Fruit fly (Drosophila melanogaster): ENCODE data around the gene CG18493.

CG18493 gene

DNA sequence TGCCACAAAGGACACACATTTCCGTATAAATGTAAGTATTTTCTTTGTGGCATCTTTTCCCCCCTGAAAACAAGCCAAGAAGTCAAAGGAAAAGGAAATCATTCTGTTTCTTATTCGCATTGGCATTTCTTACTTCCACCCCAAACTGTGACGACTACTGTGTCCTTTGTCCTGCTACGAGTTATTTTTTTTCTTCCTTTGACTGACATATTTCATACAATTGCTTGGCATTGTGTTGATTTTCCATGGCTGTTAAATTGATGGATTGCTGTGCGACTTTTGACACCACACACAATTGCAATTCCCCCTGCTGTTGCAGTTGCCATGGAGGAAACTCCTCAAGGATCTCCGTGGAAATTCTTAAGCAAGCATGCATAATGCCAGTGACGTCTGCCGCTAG, 37.9 kb upstream of the CG18493 start:
- TF ChIP-seq spab (GFP tag; optimal IDR thresholded peaks at IDR 0.05) (no peak), CG3919 (GFP tag; optimal IDR thresholded peaks at IDR 0.05) (no peak), pdm3 (GFP tag; optimal IDR thresholded peaks at IDR 0.05) (no peak), CG6808 (GFP tag; optimal IDR thresholded peaks at IDR 0.05) (no peak), vri (GFP tag; optimal IDR thresholded peaks at IDR 0.05) (no peak), Lpt (GFP tag; optimal IDR thresholded peaks at IDR 0.05) (no peak), esn (GFP tag; optimal IDR thresholded peaks at IDR 0.05) (no peak), CG11294 (GFP tag; IDR thresholded peaks at IDR 0.05) (no peak), Blimp-1 (GFP tag; optimal IDR thresholded peaks at IDR 0.05) (no peak), CG11902 (GFP tag; optimal IDR thresholded peaks at IDR 0.05) (no peak), Eip75B (GFP tag; optimal IDR thresholded peaks at IDR 0.05) (no peak), Sox14 (GFP tag; optimal IDR thresholded peaks at IDR 0.05) (no peak), fkh (GFP tag; optimal IDR thresholded peaks at IDR 0.05) (no peak), Met (GFP tag; optimal IDR thresholded peaks at IDR 0.05) (no peak), salr (GFP tag; optimal IDR thresholded peaks at IDR 0.05) (no peak), fd59A (GFP tag; optimal IDR thresholded peaks at IDR 0.05) (no peak)

DNA sequence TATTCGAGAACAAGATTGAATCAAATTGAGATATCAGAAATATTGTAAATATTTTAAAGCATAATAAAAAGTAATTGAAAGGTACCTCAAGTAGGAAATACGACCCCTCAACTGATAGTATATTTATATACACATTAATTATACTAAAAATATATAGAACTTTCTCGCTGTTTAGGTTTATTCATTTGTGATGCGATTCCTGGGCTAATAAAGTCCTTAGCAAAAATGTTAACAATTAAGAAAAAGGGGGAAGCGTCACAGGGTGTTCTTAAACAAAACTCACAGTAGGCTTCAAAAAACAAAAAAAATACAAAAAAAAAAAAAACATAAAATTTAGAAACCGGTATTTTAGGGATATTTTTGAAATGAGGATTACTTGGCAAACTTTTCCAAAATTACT, 36.3 kb upstream of the CG18493 start, which contains the start of gene CG43203:
Gene CG43203 (plus strand): TSS at position 301 of the 400 bp plus-strand sequence.
- TF ChIP-seq CG9139 (GFP tag; optimal IDR thresholded peaks at IDR 0.05) (no peak), svp (GFP tag) (peak; percentile 55), Eip78C (GFP tag) (peak; percentile 36)

DNA sequence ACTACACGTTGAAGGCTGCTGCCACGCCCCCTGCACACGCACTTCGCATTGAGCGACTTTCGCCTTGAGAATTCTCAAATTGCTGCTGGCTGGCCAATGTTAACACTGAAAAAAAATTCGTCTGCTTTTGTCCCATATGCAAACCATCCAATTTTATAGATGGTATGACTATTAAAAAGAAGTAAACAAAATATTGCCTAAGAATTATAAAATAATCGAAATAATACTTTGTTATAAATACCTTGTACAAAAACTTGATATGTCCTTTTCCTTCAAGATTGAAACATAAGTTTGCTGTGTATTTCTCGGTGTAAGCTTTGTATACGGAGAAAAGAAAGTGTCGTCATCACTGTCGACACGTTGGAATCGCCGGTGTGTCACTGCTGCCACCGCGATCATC, 27.2 kb upstream of the CG18493 start:
- TF ChIP-seq CG3032 (tag; optimal IDR thresholded peaks at IDR 0.05) (no peak), CG31627 (GFP tag; optimal IDR thresholded peaks at IDR 0.05) (peak; percentile 17), CG9139 (GFP tag; optimal IDR thresholded peaks at IDR 0.05) (no peak), salr (GFP tag; optimal IDR thresholded peaks at IDR 0.05) (no peak), Sox102F (GFP tag; optimal IDR thresholded peaks at IDR 0.05) (peak; percentile 45), Blimp-1 (GFP tag; optimal IDR thresholded peaks at IDR 0.05) (peak; percentile 28), Met (GFP tag; optimal IDR thresholded peaks at IDR 0.05) (peak; percentile 55), Eip78C (GFP tag) (peak; percentile 36), net (GFP tag; optimal IDR thresholded peaks at IDR 0.05) (no peak), OdsH (GFP tag; optimal IDR thresholded peaks at IDR 0.05) (peak; percentile 35), Ets21C (GFP tag; optimal IDR thresholded peaks at IDR 0.05) (no peak), CG6792 (GFP tag; optimal IDR thresholded peaks at IDR 0.05) (peak; percentile 21), CG11294 (GFP tag; IDR thresholded peaks at IDR 0.05) (no peak), acj6 (GFP tag; optimal IDR thresholded peaks at IDR 0.05) (peak; percentile 38), achi (GFP tag; optimal IDR thresholded peaks at IDR 0.05) (peak; percentile 20), fd85E (GFP tag; optimal IDR thresholded peaks at IDR 0.05) (no peak), CG7368 (GFP tag; optimal IDR thresholded peaks at IDR 0.05) (no peak), Smox (GFP tag; optimal IDR thresholded peaks at IDR 0.05) (peak; percentile 32), CG8319 (GFP tag; optimal IDR thresholded peaks at IDR 0.05) (no peak), Hr4 (GFP tag; optimal IDR thresholded peaks at IDR 0.05) (peak; percentile 15), topi (GFP tag; optimal IDR thresholded peaks at IDR 0.05) (no peak), CG6854 (GFP tag; optimal IDR thresholded peaks at IDR 0.05) (no peak), dsx (GFP tag; optimal IDR thresholded peaks at IDR 0.05; ENCODE audit: poor library complexity, severe bottlenecking) (no peak), Ets96B (tag; optimal IDR thresholded peaks at IDR 0.05) (no peak), CG8119 (GFP tag; IDR thresholded peaks at IDR 0.05) (no peak), CG32006 (GFP tag; optimal IDR thresholded peaks at IDR 0.05) (peak; percentile 12), CG6808 (GFP tag; optimal IDR thresholded peaks at IDR 0.05) (no peak), lz (GFP tag; optimal IDR thresholded peaks at IDR 0.05) (peak; percentile 41), CG16779 (tag; optimal IDR thresholded peaks at IDR 0.05) (no peak), fkh (GFP tag; optimal IDR thresholded peaks at IDR 0.05) (no peak), Hr39 (GFP tag; optimal IDR thresholded peaks at IDR 0.05) (peak; percentile 35), CG8632 (GFP tag; optimal IDR thresholded peaks at IDR 0.05) (peak; percentile 23), CG15336 (GFP tag; IDR thresholded peaks at IDR 0.05) (no peak), esn (GFP tag; optimal IDR thresholded peaks at IDR 0.05) (peak; percentile 53), Sox14 (GFP tag; optimal IDR thresholded peaks at IDR 0.05) (no peak), CG34406 (GFP tag; optimal IDR thresholded peaks at IDR 0.05) (peak; percentile 50), Eip75B (GFP tag; optimal IDR thresholded peaks at IDR 0.05) (peak; percentile 44), pdm3 (GFP tag; optimal IDR thresholded peaks at IDR 0.05) (peak; percentile 30), ss (GFP tag; optimal IDR thresholded peaks at IDR 0.05) (no peak)
